Fruit fly (Drosophila melanogaster): Measurements from ENCODE around the gene CG45095.
A peak's percentile ranks its signal among the peaks of the same experiment; 100 is the strongest.

The CG45095 gene

DNA sequence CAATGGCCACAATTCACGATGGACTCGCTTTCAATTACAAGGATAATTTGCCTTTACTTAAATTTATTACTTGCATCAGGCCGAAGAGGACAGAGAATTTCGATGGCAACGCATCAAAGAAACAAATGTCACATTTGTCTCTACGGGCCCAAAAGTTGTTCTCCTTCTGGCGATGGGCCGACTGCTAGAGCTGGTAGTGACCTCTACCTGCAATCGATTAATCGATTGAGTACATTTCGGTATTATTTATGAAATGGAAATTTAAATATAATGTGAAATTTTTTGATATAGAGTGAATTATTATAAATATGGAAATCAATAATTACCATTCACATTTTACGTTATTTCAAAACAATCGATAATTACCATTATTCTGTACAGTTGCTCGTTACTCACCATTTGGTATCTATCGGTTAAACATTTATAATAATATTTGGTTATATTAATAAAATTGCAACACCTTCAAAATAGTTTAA lies 20.4 kb downstream of the CG45095 start, which contains the start of the genes CG31510 and TTLL5 (continued):
- TF ChIP-seq bbx (GFP tag; IDR thresholded peaks at IDR 0.05; ENCODE audit: partially characterized antibody) (peak; percentile 60), CG3847 (GFP tag; IDR thresholded peaks at IDR 0.05) (peak; percentile 17; the same call in 1 of the 2 replicates), gro (GFP tag; optimal IDR thresholded peaks at IDR 0.05) (peak; percentile 30), ATbp (GFP tag; optimal IDR thresholded peaks at IDR 0.05) (no peak), Nf-YA (GFP tag; IDR thresholded peaks at IDR 0.05) (no peak), Rfx (GFP tag; IDR thresholded peaks at IDR 0.05) (peak; percentile 40; the same call in 1 of the 2 replicates), dm (GFP tag; optimal IDR thresholded peaks at IDR 0.05) (peak; percentile 27), sug (tag; optimal IDR thresholded peaks at IDR 0.05) (no peak), CG30020 (tag; optimal IDR thresholded peaks at IDR 0.05) (peak; percentile 69), Ets65A (GFP tag) (no peak), CG14710 (tag; optimal IDR thresholded peaks at IDR 0.05) (peak; percentile 58), her (GFP tag; optimal IDR thresholded peaks at IDR 0.05) (peak; percentile 11), mam (GFP tag; optimal IDR thresholded peaks at IDR 0.05) (peak; percentile 27), cato (GFP tag; optimal IDR thresholded peaks at IDR 0.05; ENCODE audit: borderline replicate concordance) (no peak), wdn (GFP tag; IDR thresholded peaks at IDR 0.05) (no peak), fd102C (GFP tag; optimal IDR thresholded peaks at IDR 0.05) (no peak), nerfin-2 (GFP tag; IDR thresholded peaks at IDR 0.05; ENCODE audit: partially characterized antibody) (peak; percentile 26; the same call in 1 of the 2 replicates), danr (GFP tag; IDR thresholded peaks at IDR 0.05) (0 out of 2 replicates have a peak, but pooled peaks have one; percentile 10), sens (GFP tag) (peak; percentile 67), CG4424 (GFP tag; optimal IDR thresholded peaks at IDR 0.05) (no peak), Sox100B (GFP tag; optimal IDR thresholded peaks at IDR 0.05) (peak; percentile 42), CG3726 (GFP tag; IDR thresholded peaks at IDR 0.05) (no peak), HLH4C (GFP tag; IDR thresholded peaks at IDR 0.05; ENCODE audit: partially characterized antibody) (peak; percentile 68), nmo (GFP tag; optimal IDR thresholded peaks at IDR 0.05) (no peak), bab2 (GFP tag; optimal IDR thresholded peaks at IDR 0.05) (no peak), MESR4 (GFP tag; optimal IDR thresholded peaks at IDR 0.05) (peak; percentile 99), CG12071 (GFP tag; optimal IDR thresholded peaks at IDR 0.05) (no peak), hkb (optimal IDR thresholded peaks at IDR 0.05) (no peak), hkb (GFP tag; IDR thresholded peaks at IDR 0.05) (no peak), gce (GFP tag; IDR thresholded peaks at IDR 0.05) (no peak), lmd (GFP tag; IDR thresholded peaks at IDR 0.05) (no peak), rib (GFP tag; IDR thresholded peaks at IDR 0.05) (no peak), ems (GFP tag; optimal IDR thresholded peaks at IDR 0.05) (no peak), CG9932 (GFP tag; IDR thresholded peaks at IDR 0.05) (no peak), Taf1 (GFP tag; IDR thresholded peaks at IDR 0.05) (no peak), Chrac-16 (GFP tag; optimal IDR thresholded peaks at IDR 0.05) (no peak), CG13296 (GFP tag; optimal IDR thresholded peaks at IDR 0.05) (no peak), YL-1 (GFP tag; optimal IDR thresholded peaks at IDR 0.05) (peak; percentile 32), Sry-δ (GFP tag; optimal IDR thresholded peaks at IDR 0.05) (peak; percentile 74), CG7987 (GFP tag; optimal IDR thresholded peaks at IDR 0.05) (no peak), E2f2 (GFP tag; IDR thresholded peaks at IDR 0.05) (no peak), CG17802 (tag; optimal IDR thresholded peaks at IDR 0.05) (peak; percentile 96), CG11560 (tag; IDR thresholded peaks at IDR 0.05) (0 out of 3 replicates have a peak, but pooled peaks have one; percentile 30), CG17359 (tag; optimal IDR thresholded peaks at IDR 0.05) (no peak), Side (GFP tag; optimal IDR thresholded peaks at IDR 0.05) (peak; percentile 8), CG2889 (GFP tag; IDR thresholded peaks at IDR 0.05) (no peak), CG15073 (GFP tag; optimal IDR thresholded peaks at IDR 0.05) (no peak), pzg (GFP tag; optimal IDR thresholded peaks at IDR 0.05) (peak; percentile 43), B-H1 (GFP tag; IDR thresholded peaks at IDR 0.05) (no peak; the same call in 2 of the 3 replicates), fu2 (GFP tag; optimal IDR thresholded peaks at IDR 0.05) (no peak), CG8478 (optimal IDR thresholded peaks at IDR 0.05) (no peak), PHDP (tag; optimal IDR thresholded peaks at IDR 0.05) (no peak)

Measured in whole organism, embryonic.